Fruit fly (Drosophila melanogaster) whole organism: ENCODE measurements around the gene slmb.

ENCODE experiments used
- Dll ChIP-seq: fragments of >200 bp; optimal IDR thresholded peaks from 2 replicates; lab custom pipeline; 2017
- EcR ChIP-seq, 2 experiments: fragments of >200 bp; optimal IDR thresholded peaks; 2 replicates each; lab custom pipeline; 2017; ENCODE audit warnings: missing biosample characterization in 2 of 2, missing genetic modification characterization in 2 of 2, missing genetic modification reagents in 2 of 2
- usp ChIP-seq: fragments of >200 bp; optimal IDR thresholded peaks from 2 replicates; lab custom pipeline; 2017; ENCODE audit warnings: missing biosample characterization, missing genetic modification characterization, mixed read lengths

DNA sequence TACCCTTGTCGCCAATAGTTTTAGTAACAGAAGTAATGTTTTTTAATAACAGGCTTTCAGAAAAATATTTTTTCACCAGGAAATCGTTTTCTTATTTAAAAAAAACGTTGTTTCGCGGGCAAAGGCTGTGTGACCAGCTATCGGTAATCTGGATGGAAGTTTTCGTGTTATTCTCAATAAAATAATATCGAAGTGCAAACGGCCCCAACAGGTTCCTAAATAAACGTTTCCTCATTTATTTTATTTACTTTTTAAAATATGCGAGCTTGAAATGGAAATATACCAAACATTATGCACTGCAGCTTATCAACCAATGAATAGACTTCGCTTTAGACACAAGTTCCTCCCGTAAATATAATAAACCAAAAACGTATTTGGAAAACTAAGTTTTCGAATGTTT lies 2.8 kb upstream of the slmb start, which contains the start of gene Ice2:
- no peak for TF ChIP-seq Dll (lab: Kevin White, UChicago)
- TF ChIP-seq usp (GFP tag; lab: Kevin White, UChicago) = no peak
- no peak for TF ChIP-seq EcR (GFP tag; optimal IDR thresholded peaks at IDR 0.05; lab: Kevin White, UChicago)
